Worm (Caenorhabditis elegans): ENCODE results near the gene dmd-7.

Gene dmd-7

DNA sequence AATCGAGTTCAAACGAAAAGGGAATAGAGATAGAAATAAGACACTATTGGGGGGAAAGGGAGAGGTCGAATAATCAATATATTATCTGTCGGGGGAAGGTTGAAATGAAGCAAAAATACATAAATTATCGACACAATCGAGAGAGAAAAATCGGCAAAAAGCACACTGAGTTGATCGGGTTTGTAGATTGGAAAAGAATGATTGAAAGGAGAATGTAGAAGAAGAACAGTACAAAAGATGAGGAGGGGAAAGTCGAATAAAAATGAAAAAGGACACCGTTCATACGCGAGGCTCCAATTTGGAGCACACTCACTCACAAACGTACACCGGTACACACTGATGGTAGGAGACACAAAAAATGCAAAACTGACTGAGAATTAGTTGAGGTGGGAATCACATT lies 25.4 kb upstream of the dmd-7 start:
- TF ChIP-seq W03F9.2 (tag; optimal IDR thresholded peaks at IDR 0.05) (no peak), him-1 (tag; optimal IDR thresholded peaks at IDR 0.05) (no peak), dao-5 (tag; optimal IDR thresholded peaks at IDR 0.05) (no peak)

- TF ChIP-seq him-1 (tag; optimal IDR thresholded peaks at IDR 0.05) (no peak), dao-5 (tag; optimal IDR thresholded peaks at IDR 0.05) (no peak), W03F9.2 (tag; optimal IDR thresholded peaks at IDR 0.05) (no peak)
These were observed 24.5 kb upstream of the dmd-7 start for ce11 chrV:6222171-6222733.

- TF ChIP-seq W03F9.2 (tag; optimal IDR thresholded peaks at IDR 0.05) (no peak), dao-5 (tag; optimal IDR thresholded peaks at IDR 0.05) (no peak), him-1 (tag; optimal IDR thresholded peaks at IDR 0.05) (no peak)
These were observed 23.9 kb upstream of the dmd-7 start for ce11 chrV:6222779-6223276.

DNA sequence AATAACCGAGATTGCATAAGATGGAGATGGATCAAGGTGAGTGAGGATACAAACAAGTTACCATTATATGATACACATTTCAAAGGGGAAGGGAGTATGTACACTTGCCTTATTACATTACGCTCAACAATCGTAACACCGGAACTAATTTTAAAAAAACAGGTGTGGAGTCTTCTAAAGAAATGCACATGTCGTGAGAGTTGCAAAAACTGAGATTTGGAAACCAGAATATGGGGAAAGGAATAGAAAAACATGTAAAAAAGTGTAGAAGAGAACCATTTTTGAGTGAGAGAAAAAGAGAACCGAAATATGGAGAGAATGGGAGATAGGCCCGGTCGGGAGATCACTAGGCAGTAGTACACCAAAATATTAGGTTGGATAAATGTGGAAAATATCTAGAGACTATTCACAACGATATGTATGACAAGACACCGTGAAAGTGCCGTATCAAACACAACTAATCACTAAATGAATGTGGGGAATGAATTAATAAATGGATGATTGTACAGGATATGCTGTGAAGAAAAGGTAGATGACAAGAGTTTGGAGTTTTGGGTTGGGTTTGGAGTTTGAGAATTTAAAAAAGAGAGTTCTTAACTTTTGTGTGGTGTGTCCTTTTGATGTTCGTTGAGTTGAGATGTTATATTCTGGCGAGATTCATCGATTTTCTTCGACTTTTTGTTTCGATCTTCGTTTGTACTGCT lies 23.3 kb upstream of the dmd-7 start:
- no peak for TF ChIP-seq him-1 (tag; optimal IDR thresholded peaks at IDR 0.05)
- TF ChIP-seq W03F9.2 (tag; optimal IDR thresholded peaks at IDR 0.05): no peak
- no peak for TF ChIP-seq dao-5 (tag; optimal IDR thresholded peaks at IDR 0.05)

ce11 chrV:6224019-6224335 lies 22.8 kb upstream of the dmd-7 start:
- TF ChIP-seq dao-5 (tag; optimal IDR thresholded peaks at IDR 0.05) (no peak), W03F9.2 (tag; optimal IDR thresholded peaks at IDR 0.05) (no peak), him-1 (tag; optimal IDR thresholded peaks at IDR 0.05) (no peak)

- peak; percentile 94 for TF ChIP-seq him-1 (tag; optimal IDR thresholded peaks at IDR 0.05)
- TF ChIP-seq W03F9.2 (tag; optimal IDR thresholded peaks at IDR 0.05): peak; percentile 54
- no peak for TF ChIP-seq dao-5 (tag; optimal IDR thresholded peaks at IDR 0.05)
These were observed 22.2 kb upstream of the dmd-7 start for ce11 chrV:6224494-6224959.

DNA sequence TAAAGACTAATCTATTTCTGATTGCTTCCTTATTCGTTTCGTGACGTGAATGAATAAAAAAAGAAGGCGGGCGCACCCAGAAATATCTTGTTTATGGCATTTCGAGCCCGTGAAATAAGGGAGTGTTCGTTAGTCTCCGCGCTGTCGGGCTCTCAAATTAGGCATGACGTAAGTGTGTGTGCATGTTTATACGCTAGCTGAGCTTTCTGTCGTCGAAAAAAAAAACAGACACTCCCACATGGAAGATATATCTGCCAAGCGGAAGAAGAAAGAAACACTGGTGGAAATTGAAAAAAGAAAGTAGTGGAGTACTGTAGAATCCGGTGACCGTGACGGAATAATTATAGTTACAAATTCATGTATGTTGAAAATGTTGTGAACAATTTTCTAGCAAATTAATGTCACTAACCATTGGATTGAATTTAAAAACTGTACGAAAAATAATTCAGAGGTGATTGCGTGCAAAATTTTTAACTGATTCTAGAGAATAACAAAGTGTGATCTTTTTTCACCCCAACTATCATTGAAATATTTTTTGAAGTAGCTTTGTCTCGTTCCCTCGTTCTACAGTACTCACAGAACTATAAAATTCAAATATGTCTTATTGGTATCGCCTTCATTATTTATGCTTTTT lies 21.6 kb upstream of the dmd-7 start:
- no peak for TF ChIP-seq him-1 (tag; optimal IDR thresholded peaks at IDR 0.05)
- no peak for TF ChIP-seq W03F9.2 (tag; optimal IDR thresholded peaks at IDR 0.05)
- no peak for TF ChIP-seq dao-5 (tag; optimal IDR thresholded peaks at IDR 0.05)

DNA sequence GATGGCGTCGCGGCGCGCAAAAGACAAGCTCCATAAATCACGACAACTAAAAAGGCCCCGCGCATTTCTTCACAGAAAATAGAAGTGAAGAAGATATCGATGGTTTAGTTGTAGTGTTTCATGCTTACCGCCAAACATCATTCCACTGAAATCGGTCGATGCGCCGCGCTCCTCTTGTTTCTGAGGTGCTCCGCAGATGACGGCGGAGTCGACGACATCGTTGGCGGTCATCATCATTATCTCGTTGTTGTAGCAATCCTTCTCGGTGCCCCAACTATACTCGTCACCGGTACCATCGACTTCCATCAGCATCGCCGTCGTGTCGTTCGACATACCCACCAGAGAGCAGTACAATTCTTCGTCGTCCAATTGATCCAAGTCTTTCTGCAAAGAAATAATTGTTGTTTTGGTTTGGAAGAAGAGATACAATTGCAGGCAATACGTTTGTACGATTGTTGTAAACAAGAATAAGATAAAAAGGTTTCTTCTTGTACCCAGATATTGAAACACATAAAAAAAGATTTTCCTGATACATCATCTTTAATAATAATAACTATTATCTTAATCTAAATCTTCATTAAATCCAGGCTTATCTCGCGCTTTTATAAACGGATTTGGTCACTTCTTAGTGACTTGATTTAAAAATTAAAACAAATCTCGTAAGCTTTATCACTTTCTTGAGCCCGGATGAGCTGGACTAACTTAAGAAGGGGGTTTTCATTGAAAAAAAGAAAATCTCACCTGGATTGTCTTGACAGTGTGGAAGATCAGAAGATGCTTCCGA lies 20.8 kb upstream of the dmd-7 start:
- TF ChIP-seq W03F9.2 (tag; optimal IDR thresholded peaks at IDR 0.05): no peak
- no peak for TF ChIP-seq dao-5 (tag; optimal IDR thresholded peaks at IDR 0.05)
- no peak for TF ChIP-seq him-1 (tag; optimal IDR thresholded peaks at IDR 0.05)

ce11 chrV:6226530-6227125 lies 20.1 kb upstream of the dmd-7 start, which contains the start of gene W06H8.6:
Gene W06H8.6 (minus strand): TSS chrV:6227010.
- TF ChIP-seq him-1 (tag; optimal IDR thresholded peaks at IDR 0.05) (no peak), W03F9.2 (tag; optimal IDR thresholded peaks at IDR 0.05) (no peak), dao-5 (tag; optimal IDR thresholded peaks at IDR 0.05) (no peak)

- peak; percentile 90 for TF ChIP-seq him-1 (tag; optimal IDR thresholded peaks at IDR 0.05)
- TF ChIP-seq W03F9.2 (tag; optimal IDR thresholded peaks at IDR 0.05): peak; percentile 75
- TF ChIP-seq dao-5 (tag; optimal IDR thresholded peaks at IDR 0.05): peak; percentile 5
These were observed 19.1 kb upstream of the dmd-7 start for ce11 chrV:6227326-6228246.

ce11 chrV:6228400-6228895 lies 18.3 kb upstream of the dmd-7 start:
- TF ChIP-seq dao-5 (tag; optimal IDR thresholded peaks at IDR 0.05) (no peak), W03F9.2 (tag; optimal IDR thresholded peaks at IDR 0.05) (no peak), him-1 (tag; optimal IDR thresholded peaks at IDR 0.05) (no peak)

DNA sequence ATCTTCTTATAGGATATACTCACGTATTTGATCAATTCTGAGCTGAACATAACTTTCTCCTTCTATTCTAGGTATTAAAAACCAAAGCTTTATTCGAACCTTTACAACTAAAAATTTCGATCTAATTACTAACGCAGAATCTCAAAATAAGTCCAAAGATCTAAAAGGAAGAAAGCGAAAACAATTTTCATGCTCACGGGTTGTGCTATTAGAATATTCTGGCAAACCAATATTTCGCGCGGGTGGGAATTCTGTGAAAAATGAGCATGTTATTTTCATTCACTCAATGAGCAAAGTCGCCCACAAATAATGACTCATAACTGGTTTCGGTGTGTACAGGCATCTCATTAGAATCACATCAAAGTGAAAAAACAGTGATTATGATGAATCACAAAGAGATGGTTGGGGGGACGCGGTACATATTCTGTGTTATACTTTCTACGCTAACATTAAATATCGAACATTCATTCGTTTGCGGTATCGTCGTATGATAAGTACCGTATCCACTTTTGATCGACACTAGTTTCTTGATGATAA lies 17.7 kb upstream of the dmd-7 start:
- TF ChIP-seq him-1 (tag; optimal IDR thresholded peaks at IDR 0.05) (no peak), dao-5 (tag; optimal IDR thresholded peaks at IDR 0.05) (no peak), W03F9.2 (tag; optimal IDR thresholded peaks at IDR 0.05) (no peak)
